Worm (Caenorhabditis elegans): ENCODE measurements around the gene lea-1.

Gene lea-1

ce11 chrV:10039837-10040236, 28.1 kb downstream of the lea-1 start:
- no peak for TF ChIP-seq nhr-76 (tag; optimal IDR thresholded peaks at IDR 0.05)
- peak; percentile 60 for TF ChIP-seq hlh-1 (tag; optimal IDR thresholded peaks at IDR 0.05)
- TF ChIP-seq mls-2 (tag; optimal IDR thresholded peaks at IDR 0.05) = peak; percentile 63
- no peak for TF ChIP-seq zip-8 (tag; optimal IDR thresholded peaks at IDR 0.05)
- TF ChIP-seq drap-1 (GFP tag; optimal IDR thresholded peaks at IDR 0.05) = peak; percentile 18
- peak; percentile 50 for TF ChIP-seq mep-1 (tag; optimal IDR thresholded peaks at IDR 0.05)
- TF ChIP-seq tbx-8 (GFP tag; optimal IDR thresholded peaks at IDR 0.05) = no peak
- peak; percentile 67 for TF ChIP-seq nhr-2 (tag; optimal IDR thresholded peaks at IDR 0.05)
- TF ChIP-seq lin-32 (GFP tag; optimal IDR thresholded peaks at IDR 0.05) = no peak
- no peak for TF ChIP-seq ceh-83 (GFP tag; optimal IDR thresholded peaks at IDR 0.05)
- no peak for TF ChIP-seq blmp-1 (tag; optimal IDR thresholded peaks at IDR 0.05)
- TF ChIP-seq sptf-1 (tag; optimal IDR thresholded peaks at IDR 0.05) = peak; percentile 68
- TF ChIP-seq nhr-237 (tag; optimal IDR thresholded peaks at IDR 0.05) = peak; percentile 15
- TF ChIP-seq lin-13 (tag; optimal IDR thresholded peaks at IDR 0.05) = peak; percentile 69
- no peak for TF ChIP-seq elt-1 (tag; optimal IDR thresholded peaks at IDR 0.05; ENCODE audit: borderline replicate concordance, insufficient read depth)
- peak; percentile 11 for TF ChIP-seq cnd-1 (tag; optimal IDR thresholded peaks at IDR 0.05)
- peak; percentile 10 for TF ChIP-seq M03D4.4 (tag; optimal IDR thresholded peaks at IDR 0.05)
- TF ChIP-seq elt-3 (tag; optimal IDR thresholded peaks at IDR 0.05) = no peak
- TF ChIP-seq snpc-4 (tag; optimal IDR thresholded peaks at IDR 0.05) = no peak
- peak; percentile 22 for TF ChIP-seq pha-4 (tag; optimal IDR thresholded peaks at IDR 0.05)
- TF ChIP-seq unc-120 (tag; optimal IDR thresholded peaks at IDR 0.05; ENCODE audit: poor library complexity, severe bottlenecking) = peak; percentile 78
- no peak for TF ChIP-seq mab-5 (tag; optimal IDR thresholded peaks at IDR 0.05)
- TF ChIP-seq lsy-2 (tag; optimal IDR thresholded peaks at IDR 0.05) = peak; percentile 74
- no peak for TF ChIP-seq sem-2 (GFP tag; optimal IDR thresholded peaks at IDR 0.05)
- TF ChIP-seq bed-3 (GFP tag; optimal IDR thresholded peaks at IDR 0.05) = peak; percentile 20
- peak; percentile 29 for TF ChIP-seq ceh-39 (tag; optimal IDR thresholded peaks at IDR 0.05)
- TF ChIP-seq ces-1 (GFP tag; optimal IDR thresholded peaks at IDR 0.05) = peak; percentile 58
- TF ChIP-seq nhr-12 (tag; optimal IDR thresholded peaks at IDR 0.05) = no peak
- no peak for TF ChIP-seq flh-1 (GFP tag; optimal IDR thresholded peaks at IDR 0.05)
- no peak for TF ChIP-seq ztf-11 (tag; optimal IDR thresholded peaks at IDR 0.05)
- peak; percentile 41 for TF ChIP-seq ham-2 (GFP tag; optimal IDR thresholded peaks at IDR 0.05)
- peak; percentile 49 for TF ChIP-seq unc-62 (GFP tag; optimal IDR thresholded peaks at IDR 0.05)
- no peak for TF ChIP-seq unc-39 (tag; optimal IDR thresholded peaks at IDR 0.05)
- TF ChIP-seq ceh-43 (GFP tag; optimal IDR thresholded peaks at IDR 0.05) = no peak
- no peak for TF ChIP-seq nhr-28 (tag; optimal IDR thresholded peaks at IDR 0.05)

DNA sequence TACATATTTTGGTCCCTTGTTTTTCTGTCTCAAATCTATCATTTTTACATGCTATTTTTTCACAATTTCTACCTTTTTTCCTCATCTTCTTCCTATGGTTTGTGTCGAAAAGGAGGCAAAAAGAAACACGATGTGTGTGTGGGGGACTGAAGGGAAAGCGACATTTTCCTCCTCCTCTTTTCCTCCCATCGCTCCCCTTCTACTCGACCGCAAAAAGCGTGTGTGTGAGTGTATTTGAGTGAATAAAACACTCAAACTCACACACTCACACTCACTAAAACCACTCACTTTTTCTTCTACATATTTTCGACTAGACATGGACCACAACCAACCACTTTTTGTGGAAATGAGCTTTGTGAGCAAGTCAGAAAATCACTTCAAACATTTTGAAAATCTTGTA, 29.8 kb downstream of the lea-1 start:
- TF ChIP-seq sptf-1 (tag; optimal IDR thresholded peaks at IDR 0.05) (peak; percentile 63), lin-13 (tag; optimal IDR thresholded peaks at IDR 0.05) (no peak)

- TF ChIP-seq ceh-39 (tag; optimal IDR thresholded peaks at IDR 0.05) (peak; percentile 3), unc-62 (GFP tag; optimal IDR thresholded peaks at IDR 0.05) (peak; percentile 71), zip-8 (tag; optimal IDR thresholded peaks at IDR 0.05) (no peak), unc-120 (tag; optimal IDR thresholded peaks at IDR 0.05; ENCODE audit: poor library complexity, severe bottlenecking) (no peak), lin-13 (tag; optimal IDR thresholded peaks at IDR 0.05) (peak; percentile 45), pha-4 (tag; optimal IDR thresholded peaks at IDR 0.05) (peak; percentile 77), ces-1 (GFP tag; optimal IDR thresholded peaks at IDR 0.05) (peak; percentile 77), nhr-237 (tag; optimal IDR thresholded peaks at IDR 0.05) (peak; percentile 52), nhr-12 (tag; optimal IDR thresholded peaks at IDR 0.05) (no peak), mep-1 (tag; optimal IDR thresholded peaks at IDR 0.05) (peak; percentile 51), lsy-2 (tag; optimal IDR thresholded peaks at IDR 0.05) (peak; percentile 95), flh-1 (GFP tag; optimal IDR thresholded peaks at IDR 0.05) (no peak), mls-2 (tag; optimal IDR thresholded peaks at IDR 0.05) (no peak), sptf-1 (tag; optimal IDR thresholded peaks at IDR 0.05) (no peak), blmp-1 (tag; optimal IDR thresholded peaks at IDR 0.05) (no peak), ceh-43 (GFP tag; optimal IDR thresholded peaks at IDR 0.05) (no peak), hlh-1 (tag; optimal IDR thresholded peaks at IDR 0.05) (peak; percentile 28), tbx-8 (GFP tag; optimal IDR thresholded peaks at IDR 0.05) (no peak), unc-39 (tag; optimal IDR thresholded peaks at IDR 0.05) (no peak), ceh-83 (GFP tag; optimal IDR thresholded peaks at IDR 0.05) (no peak), sem-2 (GFP tag; optimal IDR thresholded peaks at IDR 0.05) (no peak), M03D4.4 (tag; optimal IDR thresholded peaks at IDR 0.05) (no peak), nhr-28 (tag; optimal IDR thresholded peaks at IDR 0.05) (no peak), elt-1 (tag; optimal IDR thresholded peaks at IDR 0.05; ENCODE audit: borderline replicate concordance, insufficient read depth) (no peak), nhr-2 (tag; optimal IDR thresholded peaks at IDR 0.05) (peak; percentile 0), cnd-1 (tag; optimal IDR thresholded peaks at IDR 0.05) (no peak)
Observed at ce11 chrV:10042254-10042653, 30.5 kb downstream of the lea-1 start.
